Worm (Caenorhabditis elegans): ENCODE data around the gene nspd-5.

DNA sequence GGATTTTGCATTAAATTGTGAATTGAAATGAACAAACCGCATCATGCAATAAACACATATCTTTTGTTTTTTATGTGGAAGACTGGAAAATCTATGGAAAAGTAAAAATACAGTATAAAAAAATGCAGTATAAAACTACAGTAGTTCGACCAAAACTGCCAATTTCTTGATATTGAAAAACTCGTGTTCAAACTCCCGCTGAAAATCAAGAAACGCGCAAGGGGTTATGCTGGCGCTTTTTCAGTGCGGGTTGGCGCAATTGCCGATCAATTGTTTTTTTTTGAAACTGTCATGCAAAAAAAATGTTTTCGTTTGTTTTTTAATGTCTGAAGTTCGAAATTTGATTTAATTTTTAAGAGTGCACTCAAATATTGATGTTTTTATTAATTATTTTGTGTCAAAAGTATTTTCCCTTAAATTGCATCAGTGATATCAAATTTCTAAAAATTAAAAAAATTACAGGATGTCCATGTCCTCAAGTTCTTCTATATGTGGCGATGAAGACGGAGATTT, 8.5 kb downstream of the nspd-5 start, which contains the start of gene dnj-9:
- TF ChIP-seq unc-55 (GFP tag; optimal IDR thresholded peaks at IDR 0.05) (peak; percentile 52), C38D4.7 (GFP tag; optimal IDR thresholded peaks at IDR 0.05) (peak; percentile 24), pha-4 (tag; optimal IDR thresholded peaks at IDR 0.05) (no peak), hlh-13 (GFP tag; optimal IDR thresholded peaks at IDR 0.05) (no peak), F13H6.1 (tag; optimal IDR thresholded peaks at IDR 0.05) (no peak), eyg-1 (tag; optimal IDR thresholded peaks at IDR 0.05) (no peak), nhr-11 (tag; optimal IDR thresholded peaks at IDR 0.05) (no peak), pat-9 (tag; optimal IDR thresholded peaks at IDR 0.05) (peak; percentile 37), tbx-7 (tag; optimal IDR thresholded peaks at IDR 0.05) (no peak), ceh-30 (tag; optimal IDR thresholded peaks at IDR 0.05) (peak; percentile 73), fkh-6 (tag; optimal IDR thresholded peaks at IDR 0.05) (no peak), fkh-10 (GFP tag; optimal IDR thresholded peaks at IDR 0.05) (no peak), npax-4 (tag; optimal IDR thresholded peaks at IDR 0.05) (peak; percentile 35), ceh-14 (tag; optimal IDR thresholded peaks at IDR 0.05) (peak; percentile 72)

All from whole organism, late embryonic.